Worm (Caenorhabditis elegans) whole organism, early embryonic: Measurements from ENCODE around the gene F52H2.15.

Experiments used
- ama-1 ChIP-seq: fragments of 150-350 bp; optimal IDR thresholded peaks from 2 replicates; lab custom pipeline; 2014
- ceh-13 ChIP-seq: fragments of 200-800 bp; sonication (Bioruptor generic); optimal IDR thresholded peaks from 2 replicates; lab custom pipeline; 2018; ENCODE audit warnings: mild to moderate bottlenecking, missing genetic modification characterization, missing compliant biosample characterization
- ets-7 ChIP-seq: sonication (generic microtip); optimal IDR thresholded peaks from 2 replicates; lab custom pipeline; 2016; ENCODE audit warnings: missing genotype, missing genetic modification characterization, missing compliant biosample characterization
- flt-1 ChIP-seq: fragments of 200-800 bp; sonication (Bioruptor generic); IDR thresholded peaks from 2 replicates; pipeline ENCODE4 v1.3.6; 2022; ENCODE audit warnings: missing genetic modification characterization, missing compliant biosample characterization
- pes-1 ChIP-seq: fragments of 200-800 bp; sonication (Bioruptor generic); IDR thresholded peaks from 2 replicates; pipeline ENCODE4 v1.3.6; 2022; ENCODE audit warnings: missing genetic modification reagents, missing genetic modification characterization, missing compliant biosample characterization
- sea-1 ChIP-seq: fragments of 200-800 bp; sonication (Bioruptor generic); conservative IDR thresholded peaks from 2 replicates; pipeline ENCODE4 v1.3.6; 2022; ENCODE audit warnings: missing genetic modification characterization, missing compliant biosample characterization
- tbx-11 ChIP-seq: fragments of 200-800 bp; sonication (Bioruptor generic); IDR thresholded peaks from 2 replicates; pipeline ENCODE4 v1.3.6; 2022; ENCODE audit warnings: missing genetic modification characterization, missing compliant biosample characterization
- tra-4 ChIP-seq: sonication (generic microtip); optimal IDR thresholded peaks from 2 replicates; lab custom pipeline; 2017; ENCODE audit warnings: missing genetic modification characterization, missing compliant biosample characterization

- no peak for TF ChIP-seq flt-1 (GFP tag; lab: Robert Waterston, UW)
- TF ChIP-seq tbx-11 = no peak
- TF ChIP-seq ama-1 (lab: Kevin White, UChicago) = no peak
- TF ChIP-seq sea-1 (GFP tag; lab: Robert Waterston, UW) = no peak
- no peak for TF ChIP-seq pes-1
- TF ChIP-seq tra-4 (tag; lab: Kevin White, UChicago) = no peak
- no peak for TF ChIP-seq ets-7 (tag; lab: Kevin White, UChicago)
- no peak for TF ChIP-seq ceh-13 (GFP tag; lab: Kevin White, UChicago)
Observed at ce11 chrX:2585655-2586054, 20.5 kb downstream of the F52H2.15 start, which contains the start of gene H01M10.2.
